Fruit fly (Drosophila melanogaster): Measurements from ENCODE around the gene Rim.

Gene Rim

DNA sequence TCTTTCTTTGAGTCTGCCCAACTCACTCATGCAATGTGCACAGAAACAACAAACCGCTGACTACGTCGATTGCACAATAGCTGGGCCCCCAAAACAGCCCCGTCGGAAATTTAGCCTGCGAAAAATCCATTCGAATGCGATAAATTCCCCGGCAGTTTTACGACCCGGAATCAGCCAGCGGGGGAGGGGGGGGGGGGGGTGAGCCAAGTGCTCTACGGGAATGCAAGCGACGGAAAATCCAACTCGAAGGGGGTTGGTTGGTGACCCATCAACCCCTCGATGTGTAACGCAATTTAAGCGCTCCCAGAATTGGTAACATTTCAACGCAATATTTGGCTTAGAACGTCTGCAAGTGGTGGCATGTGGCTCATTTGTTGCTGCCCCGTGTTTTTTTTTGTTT is 69.4 kb downstream of the Rim start:
- no peak for TF ChIP-seq CG11617 (GFP tag; optimal IDR thresholded peaks at IDR 0.05)

DNA sequence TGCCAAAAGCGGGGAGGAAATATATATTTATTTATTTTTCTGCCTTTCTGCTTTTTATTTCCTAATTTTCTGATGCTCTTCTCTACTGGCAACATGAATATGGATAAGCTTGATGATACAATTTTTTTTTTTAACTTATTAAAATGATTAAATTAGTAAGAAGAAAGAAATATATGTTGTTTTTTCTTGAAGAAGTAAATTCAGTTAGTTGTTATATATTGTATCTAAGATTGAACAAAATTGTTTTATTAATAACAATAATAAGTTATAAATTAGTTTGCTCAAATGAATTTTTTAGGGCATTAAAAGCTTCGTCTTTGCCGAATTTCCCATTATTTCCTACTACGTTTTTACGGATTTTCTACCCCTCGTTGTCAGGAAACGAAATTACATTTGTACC is 85.8 kb downstream of the Rim start:
- TF ChIP-seq tj (GFP tag; optimal IDR thresholded peaks at IDR 0.05) (no peak), CG7045 (GFP tag; optimal IDR thresholded peaks at IDR 0.05) (no peak), CG7101 (tag; optimal IDR thresholded peaks at IDR 0.05) (no peak), bab1 (GFP tag; optimal IDR thresholded peaks at IDR 0.05) (no peak), cic (GFP tag; optimal IDR thresholded peaks at IDR 0.05) (no peak), CG12768 (GFP tag; optimal IDR thresholded peaks at IDR 0.05) (no peak), CG11617 (GFP tag; optimal IDR thresholded peaks at IDR 0.05) (no peak), Crg-1 (GFP tag; optimal IDR thresholded peaks at IDR 0.05) (no peak), kay (GFP tag; ENCODE audit: borderline replicate concordance) (no peak), toe (GFP tag; optimal IDR thresholded peaks at IDR 0.05) (no peak), CG5204 (GFP tag; optimal IDR thresholded peaks at IDR 0.05) (no peak), cnc (optimal IDR thresholded peaks at IDR 0.05) (no peak), Mnt (GFP tag; optimal IDR thresholded peaks at IDR 0.05) (no peak), CG14711 (tag; optimal IDR thresholded peaks at IDR 0.05) (no peak), CG33017 (tag; optimal IDR thresholded peaks at IDR 0.05) (no peak), pad (GFP tag; optimal IDR thresholded peaks at IDR 0.05) (no peak)

DNA sequence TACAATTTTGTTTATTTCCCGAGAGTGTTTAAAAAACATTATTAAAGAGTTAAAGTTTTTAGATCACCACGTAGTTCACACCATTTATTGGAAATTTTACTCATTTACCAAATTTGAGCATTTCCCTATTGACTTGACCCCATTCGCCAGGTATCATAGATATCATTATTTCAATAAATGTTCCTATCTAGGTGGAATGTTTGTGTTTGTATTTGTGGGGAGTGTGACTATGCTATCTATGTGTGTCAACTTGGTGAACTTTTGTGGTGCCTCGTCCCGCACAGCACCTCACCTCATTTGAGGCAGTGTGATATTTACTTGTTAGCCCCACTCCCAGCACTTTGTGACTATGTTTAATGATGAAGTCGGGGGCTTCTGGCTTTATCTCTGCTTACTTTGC is 87.7 kb downstream of the Rim start:
- no peak for TF ChIP-seq cnc (optimal IDR thresholded peaks at IDR 0.05)
- no peak for TF ChIP-seq Clk (GFP tag; optimal IDR thresholded peaks at IDR 0.05)

DNA sequence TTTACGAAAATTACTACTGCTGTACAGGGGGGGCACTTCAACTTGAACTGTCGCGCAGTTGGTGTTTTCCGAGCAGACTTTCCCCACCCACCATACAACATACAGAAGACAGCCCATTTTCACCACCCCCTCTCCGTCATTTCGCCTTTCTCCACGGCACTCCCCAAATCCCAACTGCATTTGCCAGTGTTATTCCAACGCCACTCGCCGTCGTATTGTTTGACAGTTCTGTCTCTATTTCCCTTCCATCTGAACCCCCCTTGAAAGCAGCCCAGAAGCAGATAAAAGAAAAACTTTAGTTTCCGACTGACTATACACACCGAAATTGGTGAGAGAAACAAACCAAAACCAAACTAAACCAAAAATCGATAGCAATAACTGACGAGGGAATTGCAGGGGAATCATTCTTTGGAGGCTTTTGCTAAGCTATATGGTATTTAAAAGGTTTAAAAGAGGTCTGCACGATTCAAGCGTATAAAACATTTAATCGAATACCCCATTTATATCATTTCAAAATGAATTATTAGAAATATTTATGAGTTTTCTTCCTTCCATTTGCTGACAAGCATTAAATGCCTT is 89.3 kb downstream of the Rim start:
- TF ChIP-seq toe (GFP tag; optimal IDR thresholded peaks at IDR 0.05): no peak
- TF ChIP-seq Hr96 (GFP tag; optimal IDR thresholded peaks at IDR 0.05): no peak
- TF ChIP-seq CG33017 (tag; optimal IDR thresholded peaks at IDR 0.05): no peak
- TF ChIP-seq kay (GFP tag; ENCODE audit: borderline replicate concordance): no peak
- TF ChIP-seq CG5204 (GFP tag; optimal IDR thresholded peaks at IDR 0.05): no peak
- TF ChIP-seq CG7045 (GFP tag; optimal IDR thresholded peaks at IDR 0.05): no peak
- no peak for TF ChIP-seq tj (GFP tag; optimal IDR thresholded peaks at IDR 0.05)
- no peak for TF ChIP-seq Crg-1 (GFP tag; optimal IDR thresholded peaks at IDR 0.05)
- TF ChIP-seq Mnt (GFP tag; optimal IDR thresholded peaks at IDR 0.05): no peak
- TF ChIP-seq cnc (optimal IDR thresholded peaks at IDR 0.05): no peak
- TF ChIP-seq CG7101 (tag; optimal IDR thresholded peaks at IDR 0.05): no peak
- TF ChIP-seq bab1 (GFP tag; optimal IDR thresholded peaks at IDR 0.05): no peak
- TF ChIP-seq CG11617 (GFP tag; optimal IDR thresholded peaks at IDR 0.05): no peak
- no peak for TF ChIP-seq pad (GFP tag; optimal IDR thresholded peaks at IDR 0.05)

DNA sequence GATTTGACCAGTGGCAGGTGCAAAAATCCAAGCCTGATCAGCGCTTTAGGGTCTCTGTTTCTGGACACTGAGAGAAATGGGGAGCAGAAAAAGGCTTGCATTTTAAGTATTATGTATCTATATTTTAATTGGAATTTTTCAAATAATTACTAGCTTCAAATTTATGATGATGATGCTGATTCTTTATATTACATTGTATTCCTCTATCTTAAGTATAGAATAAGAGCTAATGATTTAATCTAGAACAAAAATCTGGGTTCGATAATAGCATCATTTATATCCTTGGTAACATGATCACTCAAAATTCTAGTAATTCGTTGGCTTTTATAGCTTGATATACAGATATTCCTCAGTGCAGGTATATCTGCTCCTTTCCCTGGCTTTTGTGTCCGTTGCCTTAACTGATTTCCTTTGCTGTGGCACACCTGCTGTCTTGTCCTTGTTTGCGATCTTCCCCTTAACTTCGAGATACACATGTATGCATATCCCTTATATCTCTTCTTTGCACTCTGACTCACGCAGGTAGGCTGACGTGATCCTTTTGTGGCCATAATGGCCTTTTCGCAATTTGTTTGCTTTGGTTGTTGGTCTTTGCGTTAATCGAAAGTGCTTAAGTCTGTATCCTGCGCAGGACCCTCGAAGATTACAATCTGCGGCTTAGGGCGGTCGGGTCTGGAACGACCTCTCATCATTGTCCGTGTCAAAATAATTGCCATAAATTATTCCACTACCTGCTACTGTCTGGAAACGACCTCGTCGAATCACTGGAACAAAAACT is 90.4 kb downstream of the Rim start:
- TF ChIP-seq Hr96 (GFP tag; optimal IDR thresholded peaks at IDR 0.05): no peak
- no peak for TF ChIP-seq CG12768 (GFP tag; optimal IDR thresholded peaks at IDR 0.05)
- no peak for TF ChIP-seq cnc (optimal IDR thresholded peaks at IDR 0.05)
- TF ChIP-seq cic (GFP tag; optimal IDR thresholded peaks at IDR 0.05): no peak
- no peak for TF ChIP-seq CG1620 (GFP tag; optimal IDR thresholded peaks at IDR 0.05)
- TF ChIP-seq toe (GFP tag; optimal IDR thresholded peaks at IDR 0.05): no peak
- TF ChIP-seq pad (GFP tag; optimal IDR thresholded peaks at IDR 0.05): no peak
- no peak for TF ChIP-seq CG7045 (GFP tag; optimal IDR thresholded peaks at IDR 0.05)
- no peak for TF ChIP-seq Clk (GFP tag; optimal IDR thresholded peaks at IDR 0.05)
- TF ChIP-seq Crg-1 (GFP tag; optimal IDR thresholded peaks at IDR 0.05): no peak
- TF ChIP-seq CG11617 (GFP tag; optimal IDR thresholded peaks at IDR 0.05): no peak
- no peak for TF ChIP-seq Mnt (GFP tag; optimal IDR thresholded peaks at IDR 0.05)
- no peak for TF ChIP-seq CG14711 (tag; optimal IDR thresholded peaks at IDR 0.05)
- no peak for TF ChIP-seq kay (GFP tag; ENCODE audit: borderline replicate concordance)
- no peak for TF ChIP-seq ovo (GFP tag; optimal IDR thresholded peaks at IDR 0.05)

Data from whole organism, adult.